Worm (Caenorhabditis elegans): ENCODE data around the gene F22D3.4.

Gene F22D3.4

ce11 chrII:6891176-6891575 lies 36.2 kb downstream of the F22D3.4 start:
- TF ChIP-seq W03F9.2 (tag; optimal IDR thresholded peaks at IDR 0.05) (no peak), dao-5 (tag; optimal IDR thresholded peaks at IDR 0.05) (no peak), him-1 (tag; optimal IDR thresholded peaks at IDR 0.05) (no peak)

DNA sequence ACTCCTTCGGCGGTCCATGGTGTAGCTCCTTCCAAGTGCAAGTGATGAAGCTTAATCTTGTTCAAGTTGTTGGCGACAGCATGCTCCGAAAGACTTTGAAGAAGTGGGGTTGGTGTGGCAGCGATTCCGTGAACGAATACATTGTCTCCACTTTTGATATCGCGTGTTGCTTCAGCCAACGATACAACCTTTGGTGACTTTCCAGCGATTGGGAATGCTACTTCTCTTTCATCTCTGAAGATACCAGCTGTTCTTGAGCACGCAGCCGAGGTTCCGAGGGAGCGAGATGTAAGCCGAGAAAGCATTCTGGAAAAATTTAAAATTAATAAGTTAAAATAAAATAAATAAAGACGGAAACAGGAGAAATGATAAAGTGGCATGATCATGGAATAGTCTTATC lies 37.3 kb downstream of the F22D3.4 start, which contains the start of gene acer-1:
Gene acer-1 (minus strand): TSS at position 306 of the 400 bp plus-strand sequence.
- no peak for TF ChIP-seq dao-5 (tag; optimal IDR thresholded peaks at IDR 0.05)
- no peak for TF ChIP-seq him-1 (tag; optimal IDR thresholded peaks at IDR 0.05)
- TF ChIP-seq W03F9.2 (tag; optimal IDR thresholded peaks at IDR 0.05), result no peak

DNA sequence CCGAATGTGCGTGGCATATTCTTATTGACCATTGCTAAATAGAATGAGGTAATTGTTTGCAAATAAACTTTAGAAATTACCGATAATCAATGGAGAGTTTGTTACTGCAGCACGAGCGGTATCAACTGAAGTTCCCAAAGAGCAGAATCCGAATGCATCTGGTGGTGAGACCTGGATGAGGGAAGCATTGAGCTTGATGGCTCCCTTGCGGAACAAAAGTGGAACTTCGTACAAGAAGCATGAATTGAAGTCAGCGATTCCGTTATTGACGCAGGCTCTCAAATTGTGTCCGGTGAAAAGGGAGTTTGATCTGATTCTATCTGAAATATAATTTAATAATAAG lies 37.9 kb downstream of the F22D3.4 start:
- TF ChIP-seq W03F9.2 (tag; optimal IDR thresholded peaks at IDR 0.05) (no peak), him-1 (tag; optimal IDR thresholded peaks at IDR 0.05) (no peak), dao-5 (tag; optimal IDR thresholded peaks at IDR 0.05) (no peak)

DNA sequence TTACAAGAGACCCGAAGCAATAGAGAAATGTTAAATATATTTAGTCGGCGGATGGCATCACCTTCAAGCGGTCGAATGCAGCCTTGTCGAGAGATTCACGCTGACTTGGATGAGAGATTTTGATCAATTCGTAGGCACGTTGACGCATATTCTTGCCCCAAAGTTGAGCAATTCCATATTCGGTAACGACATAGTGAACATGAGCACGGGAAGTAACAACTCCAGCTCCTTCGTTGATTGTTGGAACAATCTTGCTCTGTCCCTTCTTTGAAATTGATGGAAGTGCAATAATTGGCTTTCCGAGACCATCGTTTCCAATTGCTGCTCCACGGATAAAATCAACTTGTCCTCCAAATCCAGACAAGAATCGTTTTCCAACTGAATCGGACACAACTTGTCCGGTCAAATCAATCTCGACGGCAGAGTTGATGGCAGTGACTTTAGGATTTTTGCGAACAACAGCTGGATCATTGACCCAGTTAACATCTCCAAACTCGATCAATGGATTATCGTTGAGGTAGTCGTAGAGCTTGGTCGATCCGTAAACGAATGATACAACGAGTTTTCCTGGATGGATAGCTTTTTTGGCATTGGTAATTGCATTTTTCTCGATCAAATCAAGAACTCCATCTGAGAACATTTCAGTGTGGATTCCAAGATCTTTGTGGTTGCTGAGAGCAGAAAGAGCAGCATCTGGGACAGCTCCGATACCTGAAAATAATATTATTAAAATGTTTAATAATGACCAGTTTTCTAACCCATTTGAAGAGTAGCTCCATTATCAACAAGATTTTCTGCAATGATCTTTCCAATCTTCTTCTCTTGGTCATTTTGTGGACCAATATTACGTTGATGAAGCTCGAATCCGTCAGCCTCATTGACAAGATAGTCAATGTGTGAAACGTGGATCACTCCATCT lies 38.5 kb downstream of the F22D3.4 start:
- TF ChIP-seq dao-5 (tag; optimal IDR thresholded peaks at IDR 0.05), result no peak
- no peak for TF ChIP-seq him-1 (tag; optimal IDR thresholded peaks at IDR 0.05)
- TF ChIP-seq W03F9.2 (tag; optimal IDR thresholded peaks at IDR 0.05), result no peak

DNA sequence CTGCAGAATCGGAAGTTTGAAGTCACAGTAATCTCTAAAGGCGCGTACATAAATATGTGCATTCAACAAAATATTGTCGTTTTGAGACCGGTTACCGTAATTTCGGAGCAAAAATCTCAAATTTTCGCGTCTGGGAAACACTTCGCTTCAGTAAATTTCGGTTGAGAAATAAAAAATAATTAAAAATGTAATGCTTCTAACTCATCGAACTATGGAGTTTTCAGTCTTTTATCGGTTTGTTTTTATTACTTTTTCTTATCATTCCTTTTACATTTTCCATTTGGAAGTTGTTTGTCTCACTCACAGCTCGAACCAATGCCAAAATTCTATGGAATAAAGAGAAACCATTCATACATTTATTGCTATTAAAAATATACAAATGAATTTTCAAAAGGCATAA lies 39.2 kb downstream of the F22D3.4 start:
- TF ChIP-seq dao-5 (tag; optimal IDR thresholded peaks at IDR 0.05) (no peak), W03F9.2 (tag; optimal IDR thresholded peaks at IDR 0.05) (peak; percentile 37), him-1 (tag; optimal IDR thresholded peaks at IDR 0.05) (peak; percentile 11)

ce11 chrII:6887319-6888005 lies 39.9 kb downstream of the F22D3.4 start, which contains the start of gene pmp-2:
pmp-2 (minus strand) TSS chrII:6887805.
- TF ChIP-seq him-1 (tag; optimal IDR thresholded peaks at IDR 0.05) (no peak), W03F9.2 (tag; optimal IDR thresholded peaks at IDR 0.05) (no peak), dao-5 (tag; optimal IDR thresholded peaks at IDR 0.05) (no peak)

ce11 chrII:6884568-6884967 lies 42.8 kb downstream of the F22D3.4 start:
- TF ChIP-seq him-1 (tag; optimal IDR thresholded peaks at IDR 0.05) (no peak), dao-5 (tag; optimal IDR thresholded peaks at IDR 0.05) (no peak), W03F9.2 (tag; optimal IDR thresholded peaks at IDR 0.05) (no peak)

DNA sequence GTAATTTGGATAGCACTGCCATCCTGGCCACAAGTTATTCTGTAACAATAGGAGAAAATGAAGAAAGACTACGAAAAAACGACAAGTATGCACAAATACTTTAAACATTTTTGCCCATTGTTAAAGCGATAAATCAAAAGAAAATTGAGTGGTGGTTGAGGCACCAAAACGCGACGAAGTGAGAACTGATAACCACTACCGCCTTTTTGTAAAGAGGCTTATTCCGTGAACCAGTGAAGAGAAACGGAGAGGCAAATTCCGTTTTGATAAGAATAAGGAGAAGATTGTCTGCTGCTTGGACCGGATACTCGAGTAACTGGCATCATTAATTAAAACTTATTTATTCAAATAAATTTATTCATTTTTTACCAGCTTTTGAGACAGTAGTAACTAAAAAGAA lies 43.7 kb downstream of the F22D3.4 start, which contains the start of gene pmp-1:
Gene pmp-1 (minus strand): TSS at position 39 of the 400 bp plus-strand sequence.
- TF ChIP-seq him-1 (tag; optimal IDR thresholded peaks at IDR 0.05) (no peak), W03F9.2 (tag; optimal IDR thresholded peaks at IDR 0.05) (no peak), dao-5 (tag; optimal IDR thresholded peaks at IDR 0.05) (no peak)

ce11 chrII:6882335-6882734 lies 45.1 kb downstream of the F22D3.4 start:
- TF ChIP-seq dao-5 (tag; optimal IDR thresholded peaks at IDR 0.05), result no peak
- TF ChIP-seq W03F9.2 (tag; optimal IDR thresholded peaks at IDR 0.05), result no peak
- no peak for TF ChIP-seq him-1 (tag; optimal IDR thresholded peaks at IDR 0.05)

DNA sequence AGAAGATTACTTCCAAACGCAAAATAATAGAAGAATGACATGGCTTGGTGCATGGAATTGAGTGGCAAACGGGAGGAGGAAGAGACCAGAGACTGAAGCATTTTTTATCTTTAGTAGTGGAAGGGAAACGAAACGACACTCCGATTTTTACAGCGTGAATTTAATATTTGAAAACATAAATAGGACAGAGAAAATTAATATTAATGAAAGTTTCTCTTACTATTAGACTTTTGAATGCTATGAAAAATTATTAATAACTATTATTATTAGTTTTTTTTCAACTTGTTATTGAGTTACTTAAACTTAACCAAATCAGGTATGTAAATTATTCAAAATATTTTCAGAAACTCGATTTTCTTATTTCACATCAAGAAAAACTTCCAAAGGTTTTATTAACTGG lies 47.3 kb downstream of the F22D3.4 start, which contains the start of gene C44B7.7:
Gene C44B7.7 (minus strand): TSS at position 101 of the 400 bp plus-strand sequence.
- TF ChIP-seq him-1 (tag; optimal IDR thresholded peaks at IDR 0.05), result no peak
- TF ChIP-seq dao-5 (tag; optimal IDR thresholded peaks at IDR 0.05), result no peak
- no peak for TF ChIP-seq W03F9.2 (tag; optimal IDR thresholded peaks at IDR 0.05)

DNA sequence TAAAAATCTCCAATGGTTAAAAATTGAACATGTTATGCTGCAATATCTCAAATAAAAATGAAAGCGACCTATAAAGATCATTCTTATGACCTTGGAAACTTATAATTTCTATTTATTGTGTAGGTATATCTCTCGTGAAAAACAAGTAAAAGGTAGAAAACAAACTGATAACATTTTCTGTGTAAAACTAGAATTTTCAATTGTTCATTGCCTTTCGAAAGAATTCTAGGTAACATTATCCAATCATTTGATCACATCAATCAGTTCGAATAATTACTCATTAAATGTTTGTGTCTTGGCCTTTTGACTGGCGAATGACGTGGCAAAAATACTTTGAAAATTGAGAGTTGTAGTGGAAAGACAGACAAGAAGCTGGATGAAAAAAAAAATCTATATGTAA lies 49.5 kb downstream of the F22D3.4 start:
- no peak for TF ChIP-seq dao-5 (tag; optimal IDR thresholded peaks at IDR 0.05)
- TF ChIP-seq W03F9.2 (tag; optimal IDR thresholded peaks at IDR 0.05), result no peak
- no peak for TF ChIP-seq him-1 (tag; optimal IDR thresholded peaks at IDR 0.05)

- TF ChIP-seq W03F9.2 (tag; optimal IDR thresholded peaks at IDR 0.05) (no peak), him-1 (tag; optimal IDR thresholded peaks at IDR 0.05) (no peak), dao-5 (tag; optimal IDR thresholded peaks at IDR 0.05) (no peak)
These were observed 50.4 kb downstream of the F22D3.4 start, which contains the start of gene slc-36.5 for ce11 chrII:6876957-6877356. slc-36.5 (minus strand) TSS chrII:6877057.

Data from whole organism, L4/young adult.